Fruit fly (Drosophila melanogaster) whole organism, embryonic: ENCODE data around the gene TwdlP.

Experiments used
- CG12155 ChIP-seq: fragments of 200-800 bp; sonication (Bioruptor generic); optimal IDR thresholded peaks from 3 replicates; lab custom pipeline; 2016; ENCODE audit warnings: missing biosample characterization, missing genetic modification characterization
- CG17328 ChIP-seq: fragments of 200-800 bp; sonication (Bioruptor generic); IDR thresholded peaks from 2 replicates; pipeline ENCODE4 v1.3.6; 2022; ENCODE audit warnings: missing biosample characterization, missing genetic modification characterization
- CG32772 ChIP-seq: fragments of 200-800 bp; sonication (Bioruptor generic); IDR thresholded peaks from 2 replicates; pipeline ENCODE4 v1.3.6; 2022; ENCODE audit warnings: missing biosample characterization, missing genetic modification characterization
- CG42726 ChIP-seq: fragments of 200-800 bp; sonication (Bioruptor generic); IDR thresholded peaks from 2 replicates; pipeline ENCODE4 v1.3.6; 2022; ENCODE audit warnings: missing biosample characterization, missing genetic modification characterization; ENCODE audit not compliant: partially characterized antibody
- CG7357 ChIP-seq: fragments of 200-800 bp; sonication (Bioruptor generic); IDR thresholded peaks from 3 replicates; pipeline ENCODE4 v1.3.6; 2022; ENCODE audit warnings: missing biosample characterization, missing genetic modification characterization
- E2f1 ChIP-seq: fragments of 200-800 bp; sonication (Bioruptor generic); IDR thresholded peaks from 2 replicates; pipeline ENCODE4 v1.3.6; 2022; ENCODE audit warnings: missing biosample characterization, missing genetic modification characterization
- H2.0 ChIP-seq: fragments of 200-800 bp; sonication (Bioruptor generic); IDR thresholded peaks from 2 replicates; pipeline ENCODE4 v1.3.6; 2022; ENCODE audit warnings: missing biosample characterization, missing genetic modification characterization
- Xbp1 ChIP-seq: fragments of 200-800 bp; sonication (Bioruptor generic); optimal IDR thresholded peaks from 3 replicates; lab custom pipeline; 2016; ENCODE audit warnings: missing biosample characterization, mild to moderate bottlenecking, missing genetic modification characterization
- cas ChIP-seq: fragments of 200-800 bp; sonication (Bioruptor generic); IDR thresholded peaks from 2 replicates; pipeline ENCODE4 v1.3.6; 2022; ENCODE audit warnings: missing biosample characterization, missing genetic modification characterization
- pan ChIP-seq, 4 experiments: fragments of >200 bp in 3 of 4; fragments of 200-800 bp in 1 of 4; sonication (Bioruptor generic) in 1 of 4; optimal IDR thresholded peaks in 3 of 4; IDR thresholded peaks in 1 of 4; 2 replicates each; pipeline versions ENCODE4 v1.3.6 to Lab custom; 2017 to 2022; ENCODE audit warnings: missing biosample characterization in 2 of 4, missing genetic modification characterization in 2 of 4, mixed read lengths in 1 of 4
- wdn ChIP-seq: fragments of 200-800 bp; sonication (Bioruptor generic); IDR thresholded peaks from 2 replicates; pipeline ENCODE4 v1.3.6; 2022; ENCODE audit warnings: missing biosample characterization, missing genetic modification characterization

DNA sequence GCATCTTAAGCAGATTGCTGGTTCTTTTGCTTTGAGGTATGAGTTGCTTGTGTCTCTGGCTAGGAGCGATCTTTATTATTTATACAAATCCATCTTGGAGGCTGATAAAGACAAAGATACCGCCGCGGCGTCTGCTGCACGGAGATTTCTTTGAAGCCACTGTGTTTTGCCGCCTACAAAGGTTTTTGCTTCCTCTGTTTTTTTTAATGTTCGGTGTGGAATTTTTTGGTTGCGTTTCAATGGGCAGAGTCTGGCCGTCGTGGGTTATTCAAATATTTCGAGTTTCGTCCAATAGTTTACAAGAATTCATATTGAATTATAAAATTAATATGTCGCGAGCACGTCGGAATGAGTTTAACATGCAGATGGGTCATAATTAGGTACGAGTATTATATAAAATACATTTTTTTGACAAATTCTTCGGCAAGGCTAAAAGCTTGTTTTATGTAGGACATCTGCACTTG is 2.4 kb upstream of the TwdlP start, which contains the start of gene TwdlB:
- TF ChIP-seq CG42726 (GFP tag; lab: Robert Waterston, UW) (no peak), CG32772 (GFP tag; lab: Robert Waterston, UW) (no peak), wdn (GFP tag; lab: Robert Waterston, UW) (no peak), CG12155 (GFP tag; lab: Kevin White, UChicago) (no peak), CG17328 (GFP tag; lab: Robert Waterston, UW) (no peak), E2f1 (GFP tag; lab: Robert Waterston, UW) (no peak), H2.0 (GFP tag; lab: Robert Waterston, UW) (0 out of 2 replicates have a peak, but pooled peaks have one; percentile 25), Xbp1 (no peak), cas (GFP tag; lab: Robert Waterston, UW) (no peak), pan (optimal IDR thresholded peaks at IDR 0.05; lab: Kevin White, UChicago) (no peak), pan (GFP tag; optimal IDR thresholded peaks at IDR 0.05 in 1 of 2, IDR thresholded peaks at IDR 0.05 in 1 of 2) (no peak), CG7357 (no peak)
